Worm (Caenorhabditis elegans): ENCODE measurements around the gene trxr-1.

- TF ChIP-seq ama-1 (optimal IDR thresholded peaks at IDR 0.05) = no peak
- TF ChIP-seq Y48G9A.11 (GFP tag; IDR thresholded peaks at IDR 0.05) = no peak
- TF ChIP-seq lin-13 (GFP tag; optimal IDR thresholded peaks at IDR 0.05) = no peak
- TF ChIP-seq ceh-82 (tag; optimal IDR thresholded peaks at IDR 0.05) = no peak
- no peak for TF ChIP-seq nhr-77 (tag; optimal IDR thresholded peaks at IDR 0.05)
- TF ChIP-seq lim-7 (GFP tag; IDR thresholded peaks at IDR 0.05) = no peak
- no peak for TF ChIP-seq spr-3 (GFP tag; optimal IDR thresholded peaks at IDR 0.05)
- TF ChIP-seq nhr-11 (tag; optimal IDR thresholded peaks at IDR 0.05) = no peak
- no peak for TF ChIP-seq nhr-10 (tag; optimal IDR thresholded peaks at IDR 0.05)
- no peak for TF ChIP-seq unc-62 (GFP tag; optimal IDR thresholded peaks at IDR 0.05 in 1 of 2)
- TF ChIP-seq unc-62 (tag; optimal IDR thresholded peaks at IDR 0.05) = no peak
- no peak for TF ChIP-seq nhr-6 (tag; optimal IDR thresholded peaks at IDR 0.05)
- TF ChIP-seq snpc-4 (tag; optimal IDR thresholded peaks at IDR 0.05) = no peak
- TF ChIP-seq skn-1 (tag; optimal IDR thresholded peaks at IDR 0.05) = no peak
- TF ChIP-seq lin-39 (tag; optimal IDR thresholded peaks at IDR 0.05) = no peak
Observed at ce11 chrIV:7010195-7010594, 1.6 kb upstream of the trxr-1 start.
